Fruit fly (Drosophila melanogaster) whole organism, embryonic: Measurements from ENCODE around the gene BRWD3.
A peak's percentile ranks its signal among the peaks of the same experiment; 100 is the strongest.

Experiments
- Nf-YA ChIP-seq: fragments of 200-800 bp; sonication (Bioruptor generic); IDR thresholded peaks from 2 replicates; pipeline ENCODE4 v1.3.6; 2022; ENCODE audit warnings: missing biosample characterization, missing genetic modification characterization
- croc ChIP-seq: fragments of 200-800 bp; sonication (Bioruptor generic); conservative IDR thresholded peaks from 3 replicates; pipeline ENCODE4 v1.3.6; 2022; ENCODE audit warnings: missing biosample characterization, missing genetic modification characterization
- toy ChIP-seq: fragments of 200-800 bp; sonication (Bioruptor generic); IDR thresholded peaks from 2 replicates; pipeline ENCODE4 v1.3.6; 2022; ENCODE audit warnings: missing biosample characterization, missing genetic modification characterization
- zfh2 ChIP-seq: fragments of 200-800 bp; sonication (Bioruptor generic); optimal IDR thresholded peaks from 2 replicates; lab custom pipeline; 2016; ENCODE audit warnings: missing biosample characterization, missing genetic modification characterization

- TF ChIP-seq Nf-YA (GFP tag; lab: Robert Waterston, UW) = peak; percentile 58
- 0 out of 2 replicates have a peak, but pooled peaks have one; percentile 29 for TF ChIP-seq toy
- TF ChIP-seq croc (GFP tag; lab: Robert Waterston, UW) = no peak; the same call in 2 of the 3 replicates
- TF ChIP-seq zfh2 (GFP tag; lab: Kevin White, UChicago) = peak; percentile 72
These were observed 23.0 kb upstream of the BRWD3 start for dm6 chr3R:24295556-24296465.
